Fruit fly (Drosophila melanogaster) S2 (cell line): ENCODE results near the gene slo.

Experiments used
- CG8478 ChIP-seq: fragments of >200 bp; optimal IDR thresholded peaks from 2 replicates; lab custom pipeline; 2018
- CTCF ChIP-seq, 2 experiments: fragments of >200 bp; optimal IDR thresholded peaks; 2 replicates each; lab custom pipeline; 2018

- TF ChIP-seq CG8478 (lab: Kevin White, UChicago) (no peak), CTCF (optimal IDR thresholded peaks at IDR 0.05; lab: Kevin White, UChicago) (no peak)
These were observed at the start of gene slo for dm6 chr3R:24662412-24662796.
